Worm (Caenorhabditis elegans) whole organism, L4 larva: ENCODE measurements around the gene K08D8.9.

Source experiments
- ceh-28 ChIP-seq: fragments of 150-350 bp; optimal IDR thresholded peaks from 2 replicates; lab custom pipeline; 2014; ENCODE audit warnings: missing biosample characterization, missing genetic modification reagents, missing genetic modification characterization
- daf-19 ChIP-seq: fragments of 200-800 bp; sonication (Bioruptor generic); conservative IDR thresholded peaks from 2 replicates; pipeline ENCODE4 v1.3.6; 2022; ENCODE audit warnings: missing genetic modification characterization, missing compliant biosample characterization
- lin-39 ChIP-seq: fragments of 150-350 bp; optimal IDR thresholded peaks from 2 replicates; lab custom pipeline; 2014; ENCODE audit warnings: missing biosample characterization, missing genetic modification reagents, missing genetic modification characterization
- nhr-11 ChIP-seq: fragments of 150-350 bp; optimal IDR thresholded peaks from 2 replicates; lab custom pipeline; 2014; ENCODE audit warnings: missing biosample characterization, missing genetic modification characterization
- pqm-1 ChIP-seq: sonication (generic microtip); optimal IDR thresholded peaks from 2 replicates; lab custom pipeline; 2017; ENCODE audit warnings: missing biosample characterization, missing genetic modification characterization
- ztf-11 ChIP-seq: fragments of 150-350 bp; optimal IDR thresholded peaks from 2 replicates; lab custom pipeline; 2014; ENCODE audit warnings: missing biosample characterization, missing genetic modification characterization

ce11 chrIV:12948470-12948869 is 49.0 kb downstream of the K08D8.9 start, which contains the start of gene F55G11.10:
- TF ChIP-seq daf-19 (GFP tag; lab: Robert Waterston, UW) (no peak), ztf-11 (no peak), pqm-1 (tag; lab: Kevin White, UChicago) (no peak), ceh-28 (tag; lab: Kevin White, UChicago) (no peak), lin-39 (tag; lab: Kevin White, UChicago) (no peak), nhr-11 (tag; lab: Kevin White, UChicago) (no peak)
